Worm (Caenorhabditis elegans): Measurements from ENCODE around the gene C26B9.2.

The C26B9.2 gene

DNA sequence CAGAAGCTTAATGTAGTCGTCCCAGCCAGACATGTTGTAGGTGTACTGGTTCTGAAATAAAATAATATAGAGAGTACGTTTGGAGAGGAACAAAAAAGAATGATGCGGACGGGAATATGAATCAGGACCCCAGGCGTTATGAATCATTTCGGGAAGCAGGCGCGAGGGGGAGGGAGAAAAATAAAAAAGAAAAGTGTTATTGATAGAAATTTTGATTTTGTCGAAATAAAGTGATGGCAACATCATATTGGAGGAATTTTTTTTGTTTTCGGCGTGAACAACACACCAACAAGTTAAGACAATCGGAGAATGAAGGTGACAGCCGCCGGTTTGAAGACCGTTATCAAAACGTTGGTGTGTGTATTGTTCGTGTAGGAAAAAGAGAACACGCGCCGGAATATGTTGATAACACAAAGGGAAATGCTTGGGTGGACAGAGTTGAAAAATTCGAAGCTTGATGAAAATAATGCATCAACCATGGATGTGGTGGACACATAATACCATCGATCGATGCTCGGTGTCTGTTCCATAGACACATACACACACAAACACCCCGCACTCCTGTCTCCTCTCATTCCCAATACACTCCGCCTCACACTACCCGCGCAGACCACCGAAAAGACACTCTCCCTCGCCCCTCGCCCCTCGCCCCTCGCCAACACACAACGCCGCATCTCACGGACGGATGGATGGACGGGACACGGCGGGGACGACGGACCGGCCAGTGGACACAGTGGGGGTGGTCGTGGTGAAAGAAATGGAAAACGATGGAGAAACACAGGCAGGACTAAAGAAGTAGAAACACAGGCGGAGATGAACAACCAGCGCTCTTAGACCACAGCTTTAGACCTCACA is 14.3 kb downstream of the C26B9.2 start, which contains the start of gene pfn-2 (continued):
- TF ChIP-seq unc-39 (tag; optimal IDR thresholded peaks at IDR 0.05) (no peak), ztf-4 (tag; optimal IDR thresholded peaks at IDR 0.05) (no peak), nhr-67 (tag; optimal IDR thresholded peaks at IDR 0.05) (no peak), elt-2 (tag; optimal IDR thresholded peaks at IDR 0.05) (peak; percentile 63)

- peak; percentile 4 for TF ChIP-seq nfya-1 (tag; optimal IDR thresholded peaks at IDR 0.05; ENCODE audit: insufficient read depth)
- TF ChIP-seq ceh-9 (tag; optimal IDR thresholded peaks at IDR 0.05), result no peak
- peak; percentile 73 for TF ChIP-seq lin-39 (tag; optimal IDR thresholded peaks at IDR 0.05)
- TF ChIP-seq skn-1 (tag; optimal IDR thresholded peaks at IDR 0.05), result peak; percentile 18
- TF ChIP-seq pqm-1 (tag; optimal IDR thresholded peaks at IDR 0.05), result no peak
- peak; percentile 81 for TF ChIP-seq elt-2 (tag; optimal IDR thresholded peaks at IDR 0.05)
- TF ChIP-seq nhr-25 (tag; optimal IDR thresholded peaks at IDR 0.05), result peak; percentile 68
- peak; percentile 40 for TF ChIP-seq jun-1 (tag; optimal IDR thresholded peaks at IDR 0.05)
- TF ChIP-seq pha-4 (tag; optimal IDR thresholded peaks at IDR 0.05), result peak; percentile 76
These were observed 15.3 kb downstream of the C26B9.2 start for ce11 chrX:5355253-5355652.

ce11 chrX:5360682-5361081 is 20.7 kb downstream of the C26B9.2 start:
- TF ChIP-seq tbx-2 (tag; optimal IDR thresholded peaks at IDR 0.05) (no peak), sea-2 (GFP tag; optimal IDR thresholded peaks at IDR 0.05) (no peak), nhr-77 (tag; optimal IDR thresholded peaks at IDR 0.05) (no peak), pha-4 (tag; optimal IDR thresholded peaks at IDR 0.05) (peak; percentile 17)

DNA sequence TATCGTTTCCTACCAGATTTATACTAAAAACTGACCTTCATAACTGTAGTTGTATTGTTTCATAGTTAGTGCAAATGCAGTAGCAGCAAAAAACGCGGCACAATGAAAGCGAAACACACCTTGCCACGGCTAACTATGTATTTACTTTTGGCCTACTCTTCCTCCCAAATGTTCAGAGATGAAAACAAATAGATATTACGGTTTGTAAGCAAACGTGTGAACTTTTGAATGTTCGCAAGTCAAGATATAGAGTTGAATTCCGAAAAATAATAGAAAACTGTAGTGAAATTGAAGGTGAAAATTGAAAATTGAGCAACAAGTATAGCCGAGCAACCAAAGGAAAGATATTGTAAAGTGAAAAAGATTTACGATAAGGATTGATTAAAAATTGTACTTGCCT is 24.2 kb downstream of the C26B9.2 start, which contains the start of gene chtl-1:
Gene chtl-1, minus strand, starts transcription at position 101 of the 400 bp plus-strand sequence.
- TF ChIP-seq tbx-2 (tag; optimal IDR thresholded peaks at IDR 0.05) (no peak), skn-1 (tag; optimal IDR thresholded peaks at IDR 0.05) (no peak), pha-4 (tag; optimal IDR thresholded peaks at IDR 0.05) (peak; percentile 34), unc-39 (tag; optimal IDR thresholded peaks at IDR 0.05) (no peak), ama-1 (optimal IDR thresholded peaks at IDR 0.05) (no peak)

- TF ChIP-seq snpc-4 (tag; optimal IDR thresholded peaks at IDR 0.05) (no peak), elt-2 (tag; optimal IDR thresholded peaks at IDR 0.05) (peak; percentile 57), eor-1 (tag; optimal IDR thresholded peaks at IDR 0.05) (no peak), nhr-28 (tag; optimal IDR thresholded peaks at IDR 0.05) (no peak), ceh-16 (tag; optimal IDR thresholded peaks at IDR 0.05) (no peak), nhr-77 (tag; optimal IDR thresholded peaks at IDR 0.05) (no peak), unc-39 (tag; optimal IDR thresholded peaks at IDR 0.05) (no peak), fkh-10 (GFP tag; optimal IDR thresholded peaks at IDR 0.05) (no peak), ceh-28 (tag; optimal IDR thresholded peaks at IDR 0.05) (no peak), pqm-1 (tag; optimal IDR thresholded peaks at IDR 0.05) (peak; percentile 68), sea-2 (GFP tag; optimal IDR thresholded peaks at IDR 0.05) (no peak), nhr-25 (tag; optimal IDR thresholded peaks at IDR 0.05) (no peak), ztf-4 (tag; optimal IDR thresholded peaks at IDR 0.05) (no peak), pha-4 (tag; optimal IDR thresholded peaks at IDR 0.05) (peak; percentile 16)
These were observed 25.4 kb downstream of the C26B9.2 start, which contains the start of gene F35C8.5 for ce11 chrX:5365437-5365836. Gene F35C8.5 (plus strand): TSS chrX:5365813.

- TF ChIP-seq ZK546.5 (tag; optimal IDR thresholded peaks at IDR 0.05) (no peak), nfya-1 (tag; optimal IDR thresholded peaks at IDR 0.05; ENCODE audit: insufficient read depth) (no peak), pha-4 (tag; optimal IDR thresholded peaks at IDR 0.05) (no peak)
These were observed 26.6 kb downstream of the C26B9.2 start for ce11 chrX:5366613-5367012.

- peak; percentile 26 for TF ChIP-seq snpc-4 (tag; optimal IDR thresholded peaks at IDR 0.05)
- peak; percentile 25 for TF ChIP-seq hmg-11 (tag; optimal IDR thresholded peaks at IDR 0.05)
- no peak for TF ChIP-seq ztf-4 (tag; optimal IDR thresholded peaks at IDR 0.05)
- TF ChIP-seq nfya-1 (tag; optimal IDR thresholded peaks at IDR 0.05; ENCODE audit: insufficient read depth), result peak; percentile 53
- no peak for TF ChIP-seq jun-1 (tag; optimal IDR thresholded peaks at IDR 0.05)
- TF ChIP-seq lin-39 (tag; optimal IDR thresholded peaks at IDR 0.05), result peak; percentile 78
These were observed 28.2 kb downstream of the C26B9.2 start, which contains the start of gene jkk-1 for ce11 chrX:5368220-5368619. Gene jkk-1 (plus strand): TSS chrX:5368468.

DNA sequence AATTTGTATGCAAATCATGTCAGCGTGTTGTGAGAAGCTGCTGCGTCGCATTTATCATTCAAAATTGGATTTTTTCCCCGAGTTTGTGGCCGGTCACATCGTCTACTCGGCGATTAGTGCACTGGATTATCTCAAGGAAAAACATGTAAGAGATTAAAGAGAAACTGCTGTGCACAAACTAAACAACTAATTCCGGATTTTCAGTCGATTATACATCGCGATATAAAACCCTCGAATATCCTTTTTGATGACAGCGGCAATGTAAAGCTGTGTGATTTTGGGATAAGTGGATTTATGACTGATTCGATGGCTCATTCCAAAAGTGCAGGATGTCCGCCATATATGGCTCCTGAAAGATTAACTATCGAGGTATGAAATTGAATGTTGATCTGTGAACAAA is 30.6 kb downstream of the C26B9.2 start:
- TF ChIP-seq unc-39 (tag; optimal IDR thresholded peaks at IDR 0.05), result no peak
- TF ChIP-seq daf-12 (tag; optimal IDR thresholded peaks at IDR 0.05), result no peak
- TF ChIP-seq zag-1 (tag; optimal IDR thresholded peaks at IDR 0.05), result no peak
- no peak for TF ChIP-seq nfya-1 (tag; optimal IDR thresholded peaks at IDR 0.05; ENCODE audit: insufficient read depth)
- TF ChIP-seq pha-4 (tag; optimal IDR thresholded peaks at IDR 0.05), result no peak
- TF ChIP-seq nhr-23 (tag; optimal IDR thresholded peaks at IDR 0.05), result no peak
- TF ChIP-seq nhr-237 (tag; optimal IDR thresholded peaks at IDR 0.05), result no peak
- TF ChIP-seq snpc-4 (tag; optimal IDR thresholded peaks at IDR 0.05), result no peak

Data from whole organism, L3 larva.